Fruit fly (Drosophila melanogaster): ENCODE data around the gene stas.

The stas gene

DNA sequence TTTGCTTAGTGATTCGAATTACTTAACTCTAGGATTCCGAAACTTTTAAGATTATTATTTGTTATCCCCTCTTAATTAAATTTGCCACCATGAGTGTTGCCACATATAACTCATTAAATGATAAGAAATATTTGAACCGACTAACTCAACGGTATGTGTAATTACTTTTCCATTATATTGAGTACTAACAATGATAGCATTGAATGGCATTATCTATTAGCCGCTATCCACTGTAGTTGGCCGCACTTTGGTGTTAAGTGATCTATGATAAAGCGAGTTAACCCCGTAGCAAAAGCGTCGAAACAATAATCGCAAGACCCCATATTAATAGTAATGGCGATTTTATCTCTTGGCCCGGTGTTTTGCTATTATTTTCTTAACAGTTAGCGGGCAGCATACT, 46.7 kb downstream of the stas start:
- TF ChIP-seq CTCF (optimal IDR thresholded peaks at IDR 0.05) (no peak), CG8478 (optimal IDR thresholded peaks at IDR 0.05) (no peak)

DNA sequence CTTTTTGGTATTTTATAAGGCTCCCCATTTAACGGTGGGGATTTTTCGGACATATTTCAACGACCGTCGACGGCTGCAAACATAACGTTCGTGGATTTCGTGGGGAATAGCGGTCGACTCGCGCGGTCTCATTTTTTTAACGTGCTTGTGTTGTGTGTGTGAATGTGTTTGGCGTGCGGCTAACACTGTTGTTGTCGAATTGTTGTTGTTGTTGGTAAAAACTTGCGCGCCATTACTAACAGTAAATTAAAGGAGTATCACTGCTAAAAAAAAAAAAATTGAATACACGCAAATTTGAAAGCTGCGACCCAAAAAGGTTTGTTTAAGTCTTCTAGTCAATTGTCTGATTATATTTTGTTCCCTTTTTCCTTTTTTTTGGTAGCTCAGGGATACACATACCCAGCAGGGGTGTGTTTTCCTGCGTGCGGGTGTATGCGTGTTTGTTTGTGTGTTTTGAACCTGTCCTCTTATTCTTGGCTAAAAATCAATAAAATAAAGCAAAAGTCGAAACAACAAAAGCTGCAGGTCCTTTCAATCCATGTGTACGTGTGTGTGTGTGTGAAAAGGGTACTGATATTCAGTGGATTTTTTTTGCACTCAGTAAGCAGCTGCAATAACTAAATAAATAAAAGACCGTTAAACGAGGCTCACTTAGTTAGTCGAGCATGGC, 47.8 kb downstream of the stas start, which contains the start of gene CG12991:
TSS of gene CG12991 (plus strand) at position 80 of the 670 bp plus-strand sequence.
- TF ChIP-seq CG8478 (optimal IDR thresholded peaks at IDR 0.05) (no peak), CTCF (optimal IDR thresholded peaks at IDR 0.05) (no peak)

- TF ChIP-seq CG8478 (optimal IDR thresholded peaks at IDR 0.05) (no peak), CTCF (optimal IDR thresholded peaks at IDR 0.05) (no peak)
Measured at dm6 chrX:17578869-17579781, 48.6 kb downstream of the stas start, which contains the start of gene Ankle2. Gene Ankle2 (minus strand): TSS chrX:17579229.

- TF ChIP-seq CG8478 (optimal IDR thresholded peaks at IDR 0.05) (no peak), CTCF (optimal IDR thresholded peaks at IDR 0.05) (no peak)
Measured at dm6 chrX:17578124-17578523, 49.6 kb downstream of the stas start.

DNA sequence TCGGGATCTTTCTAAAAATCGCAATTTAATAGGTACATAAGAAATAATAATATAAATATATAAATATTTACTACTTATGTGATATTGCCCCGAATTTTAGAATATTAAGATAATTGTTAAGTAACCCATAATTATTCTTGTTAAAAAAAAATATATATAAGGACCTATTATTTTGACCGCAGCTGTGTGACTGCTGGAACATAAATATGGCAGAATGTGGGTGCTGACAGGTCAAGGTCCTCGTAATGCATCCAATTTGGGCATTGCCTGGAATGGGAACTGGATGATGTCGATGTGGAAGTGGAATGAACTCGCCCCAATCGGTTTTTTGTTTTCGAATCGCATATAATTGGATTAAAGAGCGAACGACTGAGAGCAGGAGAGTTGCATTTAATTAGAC, 50.3 kb downstream of the stas start:
- TF ChIP-seq CTCF (optimal IDR thresholded peaks at IDR 0.05): no peak
- no peak for TF ChIP-seq CG8478 (optimal IDR thresholded peaks at IDR 0.05)

DNA sequence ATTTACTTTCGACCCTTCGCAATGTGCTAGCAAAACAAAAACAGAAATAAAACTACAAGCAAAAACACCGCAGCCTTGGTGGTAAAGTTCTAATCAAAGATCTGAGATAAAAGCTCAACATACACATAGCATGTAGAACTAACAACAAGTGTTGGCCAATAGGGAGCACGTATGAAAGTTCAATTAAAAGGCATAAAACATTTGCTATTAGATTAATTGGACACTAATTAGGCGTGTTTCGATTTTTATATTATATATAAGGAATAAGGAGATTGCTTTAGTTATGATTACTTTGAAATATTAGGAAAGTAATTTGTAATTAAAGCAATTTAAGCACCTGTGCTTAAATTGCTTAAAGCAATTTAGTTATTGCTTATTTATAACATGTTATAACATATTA, 51.1 kb downstream of the stas start:
- TF ChIP-seq CTCF (optimal IDR thresholded peaks at IDR 0.05): no peak
- TF ChIP-seq CG8478 (optimal IDR thresholded peaks at IDR 0.05): no peak

- TF ChIP-seq CG8478 (optimal IDR thresholded peaks at IDR 0.05) (no peak), CTCF (optimal IDR thresholded peaks at IDR 0.05) (no peak)
Measured at dm6 chrX:17575846-17576245, 51.8 kb downstream of the stas start.
